Worm (Caenorhabditis elegans): ENCODE measurements around the gene C17H12.2.

The C17H12.2 gene

ce11 chrIV:6809756-6810155 lies 19.5 kb upstream of the C17H12.2 start:
- TF ChIP-seq lim-7 (GFP tag; IDR thresholded peaks at IDR 0.05) (no peak), fkh-10 (GFP tag; optimal IDR thresholded peaks at IDR 0.05) (peak; percentile 85), ctbp-1 (GFP tag; IDR thresholded peaks at IDR 0.05) (peak; percentile 69), hif-1 (tag; optimal IDR thresholded peaks at IDR 0.05) (peak in 1 of 2 experiments; percentile 40), hmg-1.1 (GFP tag; IDR thresholded peaks at IDR 0.05) (peak; percentile 84), F26F4.8 (GFP tag; conservative IDR thresholded peaks at IDR 0.05) (0 out of 2 replicates have a peak, but pooled peaks have one; percentile 16), lsy-2 (tag; optimal IDR thresholded peaks at IDR 0.05) (peak; percentile 11 to 66), aha-1 (tag) (peak; percentile 99), mdl-1 (tag; optimal IDR thresholded peaks at IDR 0.05) (peak in 1 of 2 experiments; percentile 47), nhr-10 (tag; optimal IDR thresholded peaks at IDR 0.05) (no peak), mxl-3 (GFP tag; optimal IDR thresholded peaks at IDR 0.05) (no peak), hlh-30 (tag; optimal IDR thresholded peaks at IDR 0.05; ENCODE audit: insufficient read depth) (peak; percentile 36), madf-9 (GFP tag; conservative IDR thresholded peaks at IDR 0.05) (no peak), ceh-62 (tag; optimal IDR thresholded peaks at IDR 0.05) (no peak), F37D6.2 (tag; optimal IDR thresholded peaks at IDR 0.05) (peak; percentile 60), mxl-2 (GFP tag; conservative IDR thresholded peaks at IDR 0.05) (no peak), ama-1 (optimal IDR thresholded peaks at IDR 0.05) (no peak), lir-3 (tag; optimal IDR thresholded peaks at IDR 0.05) (no peak), mep-1 (tag; optimal IDR thresholded peaks at IDR 0.05) (peak; percentile 71), nhr-28 (tag; optimal IDR thresholded peaks at IDR 0.05) (no peak), ZK546.5 (tag; optimal IDR thresholded peaks at IDR 0.05) (no peak), rbr-2 (tag; optimal IDR thresholded peaks at IDR 0.05) (peak; percentile 72), ZK337.2 (GFP tag; IDR thresholded peaks at IDR 0.05) (0 out of 2 replicates have a peak, but pooled peaks have one; percentile 16)

DNA sequence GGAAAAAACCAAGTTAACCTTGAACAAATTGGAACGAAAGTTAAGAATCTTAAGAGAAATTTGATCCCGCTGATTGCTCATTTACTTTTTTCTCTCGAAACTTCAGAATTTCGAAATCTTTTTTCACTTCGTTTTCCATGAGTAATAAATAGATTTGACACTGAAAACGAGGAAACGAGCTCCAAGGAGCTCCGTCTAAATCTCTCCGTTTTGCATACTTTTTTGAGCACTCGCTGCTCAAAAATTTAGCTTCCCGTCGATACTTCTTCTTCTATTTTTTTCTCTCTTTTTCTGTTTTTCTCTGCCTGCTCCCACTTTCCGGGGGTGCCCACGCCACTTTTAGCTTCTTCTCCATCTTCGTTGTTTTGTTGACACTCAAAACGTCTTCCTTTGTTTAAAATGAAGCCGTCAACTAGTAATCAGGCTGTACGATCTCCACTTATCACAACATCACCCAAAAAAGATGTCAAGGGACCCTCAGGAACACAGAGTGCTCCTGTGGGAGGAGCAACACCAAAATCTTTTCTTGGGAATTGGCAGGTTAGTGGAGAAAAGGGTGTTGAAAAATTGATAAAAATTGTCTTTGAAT lies 16.3 kb upstream of the C17H12.2 start, which contains the start of gene C17H12.10:
TSS of gene C17H12.10 (plus strand) at position 325 of the 589 bp plus-strand sequence.
- peak; percentile 44 for TF ChIP-seq aha-1 (tag)
- TF ChIP-seq ctbp-1 (GFP tag; IDR thresholded peaks at IDR 0.05) = 0 out of 2 replicates have a peak, but pooled peaks have one; percentile 46
- peak; percentile 37 for TF ChIP-seq fkh-10 (GFP tag; optimal IDR thresholded peaks at IDR 0.05)
- no peak for TF ChIP-seq zfp-3 (GFP tag; conservative IDR thresholded peaks at IDR 0.05)
- peak; percentile 70 for TF ChIP-seq ces-1 (GFP tag; optimal IDR thresholded peaks at IDR 0.05)
- peak; percentile 31 for TF ChIP-seq nhr-11 (tag; optimal IDR thresholded peaks at IDR 0.05)
- peak; percentile 46 for TF ChIP-seq mep-1 (tag; optimal IDR thresholded peaks at IDR 0.05)
- peak in 1 of 2 experiments; percentile 53 for TF ChIP-seq unc-62 (GFP tag; optimal IDR thresholded peaks at IDR 0.05 in 1 of 2)
- TF ChIP-seq unc-62 (tag; optimal IDR thresholded peaks at IDR 0.05) = no peak
- TF ChIP-seq mdl-1 (tag; optimal IDR thresholded peaks at IDR 0.05) = peak in 1 of 2 experiments; percentile 2
- TF ChIP-seq rbr-2 (tag; optimal IDR thresholded peaks at IDR 0.05) = peak; percentile 44
- no peak for TF ChIP-seq daf-19 (GFP tag; conservative IDR thresholded peaks at IDR 0.05)
- no peak for TF ChIP-seq Y48G9A.11 (GFP tag; IDR thresholded peaks at IDR 0.05)
- TF ChIP-seq tra-1 (GFP tag; IDR thresholded peaks at IDR 0.05) = no peak
- TF ChIP-seq lin-1 (GFP tag; IDR thresholded peaks at IDR 0.05) = no peak
- TF ChIP-seq hlh-11 (tag; optimal IDR thresholded peaks at IDR 0.05) = no peak
- TF ChIP-seq mdt-29 (GFP tag; IDR thresholded peaks at IDR 0.05) = no peak
- no peak for TF ChIP-seq dmd-8 (GFP tag; IDR thresholded peaks at IDR 0.05)

- no peak for TF ChIP-seq daf-19 (GFP tag; conservative IDR thresholded peaks at IDR 0.05)
- TF ChIP-seq vab-7 (GFP tag; IDR thresholded peaks at IDR 0.05) = no peak
- no peak for TF ChIP-seq snpc-4 (tag; optimal IDR thresholded peaks at IDR 0.05)
- no peak for TF ChIP-seq F49E8.2 (tag; optimal IDR thresholded peaks at IDR 0.05; ENCODE audit: borderline replicate concordance)
- no peak for TF ChIP-seq madf-5 (GFP tag; IDR thresholded peaks at IDR 0.05)
- TF ChIP-seq unc-62 (GFP tag; optimal IDR thresholded peaks at IDR 0.05 in 1 of 2) = peak in 1 of 2 experiments; percentile 39
- TF ChIP-seq unc-62 (tag; optimal IDR thresholded peaks at IDR 0.05) = no peak
- peak; percentile 14 for TF ChIP-seq aha-1 (tag)
- TF ChIP-seq F26F4.8 (GFP tag; conservative IDR thresholded peaks at IDR 0.05) = no peak
- TF ChIP-seq madf-9 (GFP tag; conservative IDR thresholded peaks at IDR 0.05) = no peak
- TF ChIP-seq Y75B8A.6 (GFP tag; IDR thresholded peaks at IDR 0.05) = no peak
- no peak for TF ChIP-seq hmg-1.1 (GFP tag; IDR thresholded peaks at IDR 0.05)
- TF ChIP-seq T26A8.4 (GFP tag; IDR thresholded peaks at IDR 0.05) = no peak
These were observed 14.5 kb upstream of the C17H12.2 start, which contains the start of gene C17H12.37 for ce11 chrIV:6804815-6805214. C17H12.37 (plus strand) TSS chrIV:6805115.
